Worm (Caenorhabditis elegans) whole organism, L1 larva: ENCODE results near the gene acs-19.

Experiments used
- C04F5.9 ChIP-seq: sonication (generic microtip); optimal IDR thresholded peaks from 2 replicates; lab custom pipeline; 2016; ENCODE audit warnings: missing genetic modification characterization, missing compliant biosample characterization
- C16A3.4 ChIP-seq: fragments of 150-350 bp; optimal IDR thresholded peaks from 2 replicates; lab custom pipeline; 2014; ENCODE audit warnings: missing biosample characterization, missing genetic modification characterization
- F16B12.6 ChIP-seq: fragments of 150-350 bp; optimal IDR thresholded peaks from 2 replicates; lab custom pipeline; 2014; ENCODE audit warnings: missing biosample characterization, missing genetic modification characterization
- Y116A8C.19 ChIP-seq: sonication (generic microtip); optimal IDR thresholded peaks from 2 replicates; lab custom pipeline; 2016; ENCODE audit warnings: missing compliant biosample characterization, missing genetic modification characterization, borderline replicate concordance
- aha-1 ChIP-seq: fragments of 150-350 bp; optimal IDR thresholded peaks from 2 replicates; lab custom pipeline; 2014; ENCODE audit warnings: missing biosample characterization, missing genetic modification characterization
- alr-1 ChIP-seq: fragments of 200-800 bp; sonication (Bioruptor generic); optimal IDR thresholded peaks from 2 replicates; lab custom pipeline; 2018; ENCODE audit warnings: borderline replicate concordance, mild to moderate bottlenecking, missing genetic modification characterization, missing compliant biosample characterization
- ceh-8 ChIP-seq: fragments of 200-800 bp; sonication (Bioruptor generic); optimal IDR thresholded peaks from 2 replicates; lab custom pipeline; 2018; ENCODE audit warnings: mild to moderate bottlenecking, missing genetic modification characterization, moderate library complexity, missing compliant biosample characterization
- ceh-82 ChIP-seq, 3 experiments: fragments of 150-350 bp in 1 of 3; sonication (generic microtip) in 2 of 3; optimal IDR thresholded peaks; 2 replicates each; lab custom pipeline; 2014 to 2017; ENCODE audit warnings: missing biosample characterization in 3 of 3, missing genetic modification characterization in 3 of 3
- ceh-90 ChIP-seq: sonication (generic microtip); optimal IDR thresholded peaks from 2 replicates; lab custom pipeline; 2016; ENCODE audit warnings: missing genetic modification characterization, missing compliant biosample characterization
- dpl-1 ChIP-seq, 3 experiments: fragments of 150-350 bp in 2 of 3; sonication (generic microtip) in 1 of 3; optimal IDR thresholded peaks; 2 replicates each; lab custom pipeline; 2014 to 2017; ENCODE audit warnings: missing biosample characterization in 3 of 3, missing genetic modification characterization in 3 of 3, missing genetic modification reagents in 3 of 3
- efl-1 ChIP-seq, 4 experiments: fragments of 150-350 bp; optimal IDR thresholded peaks in 3 of 4; peaks in 1 of 4; 1 replicate in 1 of 4; 2 replicates in 3 of 4; lab custom pipeline; 2014; ENCODE audit warnings: missing biosample characterization in 2 of 4, missing genetic modification characterization in 2 of 4, missing genetic modification reagents in 2 of 4
- efl-3 ChIP-seq: fragments of 200-800 bp; sonication (Bioruptor generic); optimal IDR thresholded peaks from 2 replicates; lab custom pipeline; 2018; ENCODE audit warnings: mild to moderate bottlenecking, missing genetic modification characterization, missing compliant biosample characterization
- elt-3 ChIP-seq, 6 experiments: fragments of 150-350 bp in 1 of 6; sonication (generic microtip); optimal IDR thresholded peaks; 2 replicates each; lab custom pipeline; 2017 to 2018; ENCODE audit warnings: missing biosample characterization in 6 of 6, missing genetic modification characterization in 6 of 6, inconsistent platforms in 1 of 6
- fkh-4 ChIP-seq: sonication (generic microtip); optimal IDR thresholded peaks from 2 replicates; lab custom pipeline; 2016; ENCODE audit warnings: missing compliant biosample characterization, missing genetic modification characterization, borderline replicate concordance
- fos-1 ChIP-seq: fragments of 150-350 bp; optimal IDR thresholded peaks from 2 replicates; lab custom pipeline; 2014; ENCODE audit warnings: missing biosample characterization, missing genetic modification characterization
- hlh-17 ChIP-seq: fragments of 200-800 bp; sonication (Bioruptor generic); optimal IDR thresholded peaks from 2 replicates; lab custom pipeline; 2018; ENCODE audit warnings: missing genetic modification characterization, mild to moderate bottlenecking, missing compliant biosample characterization, moderate library complexity, borderline replicate concordance
- irx-1 ChIP-seq: sonication (generic microtip); optimal IDR thresholded peaks from 2 replicates; lab custom pipeline; 2016; ENCODE audit warnings: missing genetic modification characterization, missing compliant biosample characterization
- jun-1 ChIP-seq: fragments of 150-350 bp; optimal IDR thresholded peaks from 2 replicates; lab custom pipeline; 2014; ENCODE audit warnings: missing biosample characterization, missing genetic modification reagents, missing genetic modification characterization
- lin-13 ChIP-seq: fragments of 150-350 bp; optimal IDR thresholded peaks from 2 replicates; lab custom pipeline; 2014; ENCODE audit warnings: missing biosample characterization, missing genetic modification reagents, missing genetic modification characterization
- lin-14 ChIP-seq: fragments of 200-800 bp; sonication (Bioruptor generic); optimal IDR thresholded peaks from 2 replicates; lab custom pipeline; 2018; ENCODE audit warnings: mild to moderate bottlenecking, missing genetic modification characterization, moderate library complexity, missing compliant biosample characterization
- lin-35 ChIP-seq, 2 experiments: fragments of 150-350 bp; optimal IDR thresholded peaks; 2 replicates each; lab custom pipeline; 2014; ENCODE audit warnings: missing biosample characterization in 2 of 2, missing genetic modification characterization in 2 of 2, missing genetic modification reagents in 2 of 2
- lir-3 ChIP-seq: sonication (generic microtip); optimal IDR thresholded peaks from 2 replicates; lab custom pipeline; 2016; ENCODE audit warnings: mild to moderate bottlenecking, missing genetic modification characterization, moderate library complexity, missing compliant biosample characterization; ENCODE audit not compliant: poor library complexity
- lsy-2 ChIP-seq, 2 experiments: fragments of 150-350 bp; optimal IDR thresholded peaks; 2 replicates each; lab custom pipeline; 2014; ENCODE audit warnings: missing biosample characterization in 2 of 2, missing genetic modification characterization in 2 of 2
- mab-9 ChIP-seq: fragments of 200-800 bp; sonication (Bioruptor generic); IDR thresholded peaks from 2 replicates; pipeline ENCODE4 v1.3.6; 2022; ENCODE audit warnings: missing genetic modification reagents, missing genetic modification characterization, missing compliant biosample characterization
- mep-1 ChIP-seq: fragments of 150-350 bp; optimal IDR thresholded peaks from 2 replicates; lab custom pipeline; 2014; ENCODE audit warnings: missing biosample characterization, missing genetic modification characterization
- nhr-11 ChIP-seq: fragments of 150-350 bp; optimal IDR thresholded peaks from 2 replicates; lab custom pipeline; 2014; ENCODE audit warnings: missing biosample characterization, missing genetic modification characterization
- nhr-12 ChIP-seq: sonication (generic microtip); optimal IDR thresholded peaks from 2 replicates; lab custom pipeline; 2017; ENCODE audit warnings: missing biosample characterization, missing genetic modification characterization
- nhr-19 ChIP-seq: fragments of 200-800 bp; sonication (Bioruptor generic); conservative IDR thresholded peaks from 2 replicates; pipeline ENCODE4 v1.3.6; 2022; ENCODE audit warnings: missing genetic modification characterization, missing compliant biosample characterization
- nhr-47 ChIP-seq: sonication (generic microtip); optimal IDR thresholded peaks from 2 replicates; lab custom pipeline; 2016; ENCODE audit warnings: mild to moderate bottlenecking, missing genetic modification characterization, moderate library complexity, missing compliant biosample characterization
- nhr-71 ChIP-seq: sonication (generic microtip); optimal IDR thresholded peaks from 2 replicates; lab custom pipeline; 2016; ENCODE audit warnings: mild to moderate bottlenecking, missing genetic modification characterization, moderate library complexity, missing compliant biosample characterization
- nhr-76 ChIP-seq: sonication (generic microtip); optimal IDR thresholded peaks from 2 replicates; lab custom pipeline; 2017; ENCODE audit warnings: missing biosample characterization, missing genetic modification characterization
- nhr-90 ChIP-seq: sonication (generic microtip); optimal IDR thresholded peaks from 2 replicates; lab custom pipeline; 2016; ENCODE audit warnings: mild to moderate bottlenecking, missing genetic modification characterization, missing compliant biosample characterization; ENCODE audit not compliant: poor library complexity
- rnt-1 ChIP-seq: sonication (generic microtip); optimal IDR thresholded peaks from 2 replicates; lab custom pipeline; 2016; ENCODE audit warnings: mild to moderate bottlenecking, missing genetic modification characterization, moderate library complexity, missing compliant biosample characterization
- snu-23 ChIP-seq: sonication (generic microtip); optimal IDR thresholded peaks from 2 replicates; lab custom pipeline; 2016; ENCODE audit warnings: missing genetic modification characterization, missing compliant biosample characterization
- sox-4 ChIP-seq: sonication (generic microtip); optimal IDR thresholded peaks from 2 replicates; lab custom pipeline; 2016; ENCODE audit warnings: missing genetic modification characterization, missing compliant biosample characterization
- tlp-1 ChIP-seq: fragments of 150-350 bp; optimal IDR thresholded peaks from 2 replicates; lab custom pipeline; 2014; ENCODE audit warnings: missing biosample characterization, missing genetic modification characterization
- unc-86 ChIP-seq: sonication (generic microtip); optimal IDR thresholded peaks from 2 replicates; lab custom pipeline; 2016; ENCODE audit warnings: missing genetic modification characterization, missing compliant biosample characterization
- unc-98 ChIP-seq: fragments of 200-800 bp; sonication (Bioruptor generic); IDR thresholded peaks from 2 replicates; pipeline ENCODE4 v1.3.6; 2022; ENCODE audit warnings: missing genetic modification characterization, missing compliant biosample characterization
- xbp-1 ChIP-seq: sonication (generic microtip); optimal IDR thresholded peaks from 2 replicates; lab custom pipeline; 2016; ENCODE audit warnings: missing genetic modification characterization, missing compliant biosample characterization
- zag-1 ChIP-seq: fragments of 150-350 bp; optimal IDR thresholded peaks from 2 replicates; lab custom pipeline; 2014; ENCODE audit warnings: missing biosample characterization, missing genetic modification characterization

The acs-19 gene

DNA sequence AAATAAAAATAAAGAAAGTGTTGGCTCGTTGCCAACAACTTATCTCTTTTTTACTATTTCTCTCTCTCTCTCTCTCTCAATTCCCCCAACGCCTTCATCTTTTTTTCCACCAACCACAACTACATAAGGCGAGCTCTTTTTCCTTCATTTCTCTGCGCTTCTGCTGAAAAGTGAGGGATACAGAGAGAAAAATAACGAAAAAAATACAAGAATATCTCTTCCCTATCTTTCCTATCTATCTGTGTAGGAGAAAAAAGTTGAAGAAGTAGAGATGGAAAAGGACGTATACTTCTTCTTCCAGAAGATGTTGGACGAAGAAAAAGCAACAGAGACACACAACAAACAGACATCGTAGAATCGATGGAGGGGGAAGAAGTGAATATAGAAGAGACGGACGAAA is 34.6 kb downstream of the acs-19 start (continued):
- TF ChIP-seq unc-86 (tag; lab: Kevin White, UChicago) (no peak), xbp-1 (tag; lab: Kevin White, UChicago) (no peak), jun-1 (no peak), elt-3 (tag; optimal IDR thresholded peaks at IDR 0.05; lab: Kevin White, UChicago) (no peak), nhr-47 (tag; lab: Kevin White, UChicago) (peak; percentile 35), lin-14 (GFP tag; lab: Kevin White, UChicago) (peak; percentile 88), F16B12.6 (no peak), zag-1 (tag; lab: Kevin White, UChicago) (no peak), C16A3.4 (tag; lab: Kevin White, UChicago) (no peak), dpl-1 (GFP tag; optimal IDR thresholded peaks at IDR 0.05; lab: Kevin White, UChicago) (peak in 1 of 3 experiments; percentile 19), Y116A8C.19 (tag; lab: Kevin White, UChicago) (no peak), C04F5.9 (tag; lab: Kevin White, UChicago) (no peak), rnt-1 (tag; lab: Kevin White, UChicago) (no peak), fkh-4 (tag; lab: Kevin White, UChicago) (no peak), irx-1 (no peak), nhr-76 (tag; lab: Kevin White, UChicago) (no peak), ceh-82 (tag; optimal IDR thresholded peaks at IDR 0.05; lab: Kevin White, UChicago) (peak in 1 of 3 experiments; percentile 36), nhr-90 (tag; lab: Kevin White, UChicago) (no peak), aha-1 (tag; lab: Kevin White, UChicago) (no peak), mep-1 (tag; lab: Kevin White, UChicago) (peak; percentile 59), lir-3 (tag; lab: Kevin White, UChicago) (no peak), ceh-90 (tag; lab: Kevin White, UChicago) (no peak), lin-35 (GFP tag; optimal IDR thresholded peaks at IDR 0.05; lab: Kevin White, UChicago) (peak in 1 of 2 experiments; percentile 9), lin-13 (no peak), efl-1 (optimal IDR thresholded peaks at IDR 0.05; lab: Kevin White, UChicago) (peak in 1 of 2 experiments; percentile 28), efl-1 (GFP tag; optimal IDR thresholded peaks at IDR 0.05 in 1 of 2; lab: Kevin White, UChicago) (no peak), hlh-17 (GFP tag; lab: Kevin White, UChicago) (no peak), snu-23 (GFP tag; lab: Kevin White, UChicago) (peak; percentile 25), efl-3 (GFP tag; lab: Kevin White, UChicago) (no peak), lsy-2 (tag; optimal IDR thresholded peaks at IDR 0.05; lab: Kevin White, UChicago) (peak; percentile 29 to 59), alr-1 (tag; lab: Kevin White, UChicago) (no peak)
- TF ChIP-seq, all 84 proteins: peak for 13

DNA sequence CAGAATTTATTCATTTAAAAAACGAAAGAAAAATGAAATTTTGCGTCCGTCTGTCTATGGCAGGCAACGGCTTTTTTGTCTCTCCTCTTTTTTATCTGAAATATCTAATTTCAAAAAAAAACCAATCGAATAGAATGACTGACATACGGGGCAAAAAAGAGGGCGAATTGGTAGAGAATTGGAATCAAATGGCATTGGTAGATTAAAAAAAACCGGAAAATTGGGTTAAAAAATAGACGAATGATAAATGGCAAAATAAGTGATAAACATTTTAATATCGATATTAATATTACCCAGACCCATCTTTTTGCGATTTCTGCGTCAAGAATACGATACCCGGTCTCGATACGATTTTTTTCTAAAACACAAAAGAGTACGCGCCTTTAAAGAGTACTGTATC is 37.3 kb downstream of the acs-19 start, which contains the start of gene tir-1:
Gene tir-1, minus strand, starts transcription at position 101 of the 400 bp plus-strand sequence.
- TF ChIP-seq snu-23 (GFP tag; lab: Kevin White, UChicago) (no peak), tlp-1 (tag; lab: Kevin White, UChicago) (no peak), elt-3 (tag; optimal IDR thresholded peaks at IDR 0.05; lab: Kevin White, UChicago) (no peak), unc-98 (GFP tag; lab: Robert Waterston, UW) (no peak), lir-3 (tag; lab: Kevin White, UChicago) (no peak), nhr-11 (tag; lab: Kevin White, UChicago) (no peak), nhr-19 (GFP tag; lab: Robert Waterston, UW) (no peak), nhr-12 (tag; lab: Kevin White, UChicago) (no peak), zag-1 (tag; lab: Kevin White, UChicago) (no peak), mab-9 (GFP tag; lab: Robert Waterston, UW) (no peak), nhr-71 (tag; lab: Kevin White, UChicago) (no peak), fos-1 (tag; lab: Kevin White, UChicago) (no peak), rnt-1 (tag; lab: Kevin White, UChicago) (no peak), sox-4 (no peak), efl-1 (optimal IDR thresholded peaks at IDR 0.05; lab: Kevin White, UChicago) (no peak), efl-1 (GFP tag; optimal IDR thresholded peaks at IDR 0.05 in 1 of 2; lab: Kevin White, UChicago) (no peak), ceh-8 (no peak)
